Worm (Caenorhabditis elegans) whole organism, L4 larva: ENCODE results near the gene adal-1.

ENCODE experiments used
- aly-2 ChIP-seq: sonication (generic microtip); optimal IDR thresholded peaks from 2 replicates; lab custom pipeline; 2018; ENCODE audit warnings: missing biosample characterization, missing genetic modification characterization
- ces-1 ChIP-seq: fragments of 150-350 bp; sonication (generic microtip); optimal IDR thresholded peaks from 4 replicates; lab custom pipeline; 2014; ENCODE audit warnings: missing biosample characterization, missing genetic modification reagents, missing genetic modification characterization
- fos-1 ChIP-seq: fragments of 150-350 bp; optimal IDR thresholded peaks from 2 replicates; lab custom pipeline; 2014; ENCODE audit warnings: missing biosample characterization, missing genetic modification characterization
- lsy-2 ChIP-seq, 2 experiments: fragments of 150-350 bp in 1 of 2; sonication (generic microtip) in 1 of 2; optimal IDR thresholded peaks; 2 replicates each; lab custom pipeline; 2014 to 2017; ENCODE audit warnings: missing biosample characterization in 2 of 2, missing genetic modification characterization in 2 of 2
- madf-9 ChIP-seq: fragments of 200-800 bp; sonication (Bioruptor generic); conservative IDR thresholded peaks from 2 replicates; pipeline ENCODE4 v1.3.6; 2022; ENCODE audit warnings: missing genetic modification reagents, missing genetic modification characterization, missing compliant biosample characterization
- mes-2 ChIP-seq: sonication (generic microtip); optimal IDR thresholded peaks from 2 replicates; lab custom pipeline; 2016; ENCODE audit warnings: missing genotype, mild to moderate bottlenecking, missing genetic modification characterization, missing compliant biosample characterization; ENCODE audit not compliant: poor library complexity, severe bottlenecking
- mxl-3 ChIP-seq: fragments of 200-800 bp; sonication (Bioruptor generic); optimal IDR thresholded peaks from 2 replicates; lab custom pipeline; 2018; ENCODE audit warnings: mild to moderate bottlenecking, missing genetic modification characterization, missing compliant biosample characterization
- nhr-237 ChIP-seq: sonication (generic microtip); optimal IDR thresholded peaks from 2 replicates; lab custom pipeline; 2017; ENCODE audit warnings: missing biosample characterization, missing genetic modification characterization
- nhr-77 ChIP-seq: fragments of 150-350 bp; optimal IDR thresholded peaks from 2 replicates; lab custom pipeline; 2014; ENCODE audit warnings: missing biosample characterization, missing genetic modification characterization
- pha-4 ChIP-seq, 2 experiments: fragments of 150-350 bp in 1 of 2; fragments of 200-800 bp in 1 of 2; sonication (Bioruptor generic) in 1 of 2; IDR thresholded peaks in 1 of 2; optimal IDR thresholded peaks in 1 of 2; 2 replicates each; pipeline versions ENCODE4 v1.3.6 to Lab custom; 2014 to 2022; ENCODE audit warnings: missing genetic modification characterization in 2 of 2, missing genetic modification reagents in 2 of 2, missing biosample characterization in 1 of 2, missing compliant biosample characterization in 1 of 2
- pqm-1 ChIP-seq: sonication (generic microtip); optimal IDR thresholded peaks from 2 replicates; lab custom pipeline; 2017; ENCODE audit warnings: missing biosample characterization, missing genetic modification characterization
- spr-1 ChIP-seq: sonication (generic microtip); optimal IDR thresholded peaks from 2 replicates; lab custom pipeline; 2016; ENCODE audit warnings: mild to moderate bottlenecking, missing genetic modification characterization, missing compliant biosample characterization
- unc-62 ChIP-seq, 3 experiments: fragments of 150-350 bp in 1 of 3; sonication (generic microtip); optimal IDR thresholded peaks in 2 of 3; peaks in 1 of 3; 1 replicate in 1 of 3; 2 replicates in 2 of 3; lab custom pipeline; 2014 to 2017; ENCODE audit warnings: missing biosample characterization in 3 of 3, missing genetic modification characterization in 3 of 3, missing genetic modification reagents in 3 of 3, missing genotype in 1 of 3

DNA sequence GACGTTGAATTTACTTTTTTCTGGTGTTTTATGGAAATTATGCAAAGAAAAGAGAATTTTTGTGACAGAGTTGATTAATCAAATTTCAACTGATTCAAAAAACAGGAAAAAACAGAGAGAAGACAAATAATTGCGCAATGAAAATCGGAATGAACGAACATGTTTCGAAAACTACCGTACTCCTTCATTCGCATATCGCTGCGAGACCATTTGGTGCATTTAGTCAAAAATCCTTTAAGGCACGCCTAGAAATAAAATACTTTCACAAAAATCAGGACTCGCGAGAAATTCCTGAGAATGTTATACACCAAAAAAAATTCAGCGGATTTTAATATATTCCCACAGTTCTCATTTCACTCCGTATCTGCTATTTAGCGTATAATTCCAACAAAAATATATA is 33.4 kb downstream of the adal-1 start:
- TF ChIP-seq unc-62 (GFP tag; optimal IDR thresholded peaks at IDR 0.05 in 1 of 2; lab: Kevin White, UChicago) (no peak), unc-62 (tag; optimal IDR thresholded peaks at IDR 0.05; lab: Kevin White, UChicago) (no peak), ces-1 (GFP tag; lab: Kevin White, UChicago) (no peak), nhr-77 (tag; lab: Kevin White, UChicago) (no peak), pha-4 (GFP tag; IDR thresholded peaks at IDR 0.05; lab: Robert Waterston, UW) (no peak), pha-4 (tag; optimal IDR thresholded peaks at IDR 0.05; lab: Kevin White, UChicago) (no peak), nhr-237 (tag; lab: Kevin White, UChicago) (no peak), mxl-3 (GFP tag; lab: Kevin White, UChicago) (no peak), fos-1 (no peak), aly-2 (tag; lab: Kevin White, UChicago) (no peak), spr-1 (no peak), mes-2 (no peak), lsy-2 (tag; optimal IDR thresholded peaks at IDR 0.05; lab: Kevin White, UChicago) (no peak), madf-9 (GFP tag; lab: Robert Waterston, UW) (no peak), pqm-1 (no peak)
